Fruit fly (Drosophila melanogaster) whole organism, embryonic: ENCODE data around the gene Pcd.

Experiments used
- Aef1 ChIP-seq: fragments of 200-800 bp; sonication (Bioruptor generic); IDR thresholded peaks from 3 replicates; pipeline ENCODE4 v1.3.6; 2022; ENCODE audit warnings: missing biosample characterization, missing genetic modification characterization
- Atf3 ChIP-seq: fragments of 200-800 bp; sonication (Bioruptor generic); optimal IDR thresholded peaks from 3 replicates; lab custom pipeline; 2016; ENCODE audit warnings: missing biosample characterization, missing genetic modification characterization
- B-H1 ChIP-seq: fragments of 200-800 bp; sonication (Bioruptor generic); IDR thresholded peaks from 3 replicates; pipeline ENCODE4 v1.3.6; 2022; ENCODE audit warnings: missing biosample characterization, missing genetic modification characterization
- B-H2 ChIP-seq: fragments of 200-800 bp; sonication (Bioruptor generic); optimal IDR thresholded peaks from 2 replicates; lab custom pipeline; 2018; ENCODE audit warnings: missing biosample characterization, mild to moderate bottlenecking, missing genetic modification characterization
- C15 ChIP-seq: fragments of 200-800 bp; sonication (Bioruptor generic); IDR thresholded peaks from 3 replicates; pipeline ENCODE4 v1.3.6; 2022; ENCODE audit warnings: missing biosample characterization, missing genetic modification characterization
- CG10431 ChIP-seq: fragments of 200-800 bp; sonication (Bioruptor generic); optimal IDR thresholded peaks from 3 replicates; lab custom pipeline; 2018; ENCODE audit warnings: missing biosample characterization, mild to moderate bottlenecking, missing genetic modification characterization
- CG11560 ChIP-seq: fragments of 200-800 bp; sonication (Bioruptor generic); IDR thresholded peaks from 3 replicates; pipeline ENCODE4 v1.3.6; 2022; ENCODE audit warnings: missing biosample characterization, missing genetic modification characterization
- CG13424 ChIP-seq: fragments of 200-800 bp; sonication (Bioruptor generic); optimal IDR thresholded peaks from 2 replicates; lab custom pipeline; 2019; ENCODE audit warnings: missing biosample characterization, mild to moderate bottlenecking, missing genetic modification characterization, moderate library complexity
- CG15269 ChIP-seq: fragments of 200-800 bp; sonication (Bioruptor generic); optimal IDR thresholded peaks from 2 replicates; lab custom pipeline; 2018; ENCODE audit warnings: missing biosample characterization, mild to moderate bottlenecking, missing genetic modification characterization, moderate library complexity
- CG1529 ChIP-seq: fragments of 200-800 bp; sonication (Bioruptor generic); optimal IDR thresholded peaks from 3 replicates; lab custom pipeline; 2018; ENCODE audit warnings: missing biosample characterization, missing genetic modification characterization
- CG17328 ChIP-seq: fragments of 200-800 bp; sonication (Bioruptor generic); IDR thresholded peaks from 2 replicates; pipeline ENCODE4 v1.3.6; 2022; ENCODE audit warnings: missing biosample characterization, missing genetic modification characterization
- CG2199 ChIP-seq: fragments of 200-800 bp; sonication (Bioruptor generic); IDR thresholded peaks from 3 replicates; pipeline ENCODE4 v1.3.6; 2022; ENCODE audit warnings: missing biosample characterization, missing genetic modification characterization
- CG2678 ChIP-seq: fragments of 200-800 bp; sonication (Bioruptor generic); optimal IDR thresholded peaks from 3 replicates; lab custom pipeline; 2019; ENCODE audit warnings: missing biosample characterization, mild to moderate bottlenecking, missing genetic modification characterization, moderate library complexity
- CG30403 ChIP-seq: fragments of 200-800 bp; sonication (Bioruptor generic); optimal IDR thresholded peaks from 3 replicates; lab custom pipeline; 2016; ENCODE audit warnings: missing biosample characterization, missing genetic modification characterization
- CG31365 ChIP-seq: fragments of 200-800 bp; sonication (Bioruptor generic); optimal IDR thresholded peaks from 2 replicates; lab custom pipeline; 2018; ENCODE audit warnings: missing biosample characterization, mild to moderate bottlenecking, missing genetic modification characterization
- CG6175 ChIP-seq: fragments of 200-800 bp; sonication (Bioruptor generic); IDR thresholded peaks from 3 replicates; pipeline ENCODE4 v1.3.6; 2022; ENCODE audit warnings: missing biosample characterization, missing genetic modification characterization
- CG6272 ChIP-seq: fragments of 200-800 bp; sonication (Bioruptor generic); IDR thresholded peaks from 2 replicates; pipeline ENCODE4 v1.3.6; 2022; ENCODE audit warnings: missing biosample characterization, missing genetic modification characterization
- CG6765 ChIP-seq: fragments of 200-800 bp; sonication (Bioruptor generic); optimal IDR thresholded peaks from 3 replicates; lab custom pipeline; 2017; ENCODE audit warnings: missing biosample characterization, mild to moderate bottlenecking, missing genetic modification characterization
- CG9215 ChIP-seq: fragments of 200-800 bp; sonication (Bioruptor generic); IDR thresholded peaks from 2 replicates; pipeline ENCODE4 v1.3.6; 2022; ENCODE audit warnings: missing biosample characterization, missing genetic modification characterization
- Dek ChIP-seq: fragments of 200-800 bp; sonication (Bioruptor generic); optimal IDR thresholded peaks from 3 replicates; lab custom pipeline; 2019; ENCODE audit warnings: missing biosample characterization, mild to moderate bottlenecking, missing genetic modification characterization, moderate library complexity
- Drgx ChIP-seq: fragments of 200-800 bp; sonication (Bioruptor generic); IDR thresholded peaks from 2 replicates; pipeline ENCODE4 v1.3.6; 2022; ENCODE audit warnings: missing biosample characterization, missing genetic modification characterization
- Gug ChIP-seq: fragments of 200-800 bp; sonication (Bioruptor generic); IDR thresholded peaks from 4 replicates; pipeline ENCODE4 v1.3.6; 2022; ENCODE audit warnings: missing biosample characterization, missing genetic modification characterization
- H15 ChIP-seq: fragments of 200-800 bp; sonication (Bioruptor generic); IDR thresholded peaks from 3 replicates; pipeline ENCODE4 v1.3.6; 2022; ENCODE audit warnings: missing biosample characterization, missing genetic modification characterization
- HLH3B ChIP-seq: fragments of 200-800 bp; sonication (Bioruptor generic); IDR thresholded peaks from 2 replicates; pipeline ENCODE4 v1.3.6; 2022; ENCODE audit warnings: missing biosample characterization, missing genetic modification characterization
- HLH54F ChIP-seq: fragments of 200-800 bp; sonication (Bioruptor generic); optimal IDR thresholded peaks from 3 replicates; lab custom pipeline; 2016; ENCODE audit warnings: missing biosample characterization, missing genetic modification characterization
- Hr39 ChIP-seq: fragments of >200 bp; optimal IDR thresholded peaks from 2 replicates; lab custom pipeline; 2017
- Lpt ChIP-seq: fragments of >200 bp; optimal IDR thresholded peaks from 2 replicates; lab custom pipeline; 2018; ENCODE audit warnings: missing biosample characterization, missing genetic modification characterization
- Poxn ChIP-seq: fragments of 200-800 bp; sonication (Bioruptor generic); IDR thresholded peaks from 2 replicates; pipeline ENCODE4 v1.3.6; 2022; ENCODE audit warnings: missing biosample characterization, missing genetic modification characterization
- Rfx ChIP-seq: fragments of 200-800 bp; sonication (Bioruptor generic); IDR thresholded peaks from 2 replicates; pipeline ENCODE4 v1.3.6; 2022; ENCODE audit warnings: missing biosample characterization, missing genetic modification characterization
- Stat92E ChIP-seq, 3 experiments: fragments of >200 bp in 2 of 3; fragments of 200-800 bp in 1 of 3; sonication (Bioruptor generic) in 1 of 3; optimal IDR thresholded peaks; 2 replicates each; lab custom pipeline; 2017 to 2019; ENCODE audit warnings: missing biosample characterization in 3 of 3, missing genetic modification characterization in 3 of 3, mild to moderate bottlenecking in 1 of 3, moderate library complexity in 1 of 3
- ase ChIP-seq: fragments of 200-800 bp; sonication (Bioruptor generic); IDR thresholded peaks from 3 replicates; pipeline ENCODE4 v1.3.6; 2022; ENCODE audit warnings: missing biosample characterization, missing genetic modification characterization
- chm ChIP-seq: fragments of 200-800 bp; sonication (Bioruptor generic); IDR thresholded peaks from 2 replicates; pipeline ENCODE4 v1.3.6; 2022; ENCODE audit warnings: missing biosample characterization, missing genetic modification characterization
- dati ChIP-seq: fragments of 200-800 bp; sonication (Bioruptor generic); IDR thresholded peaks from 2 replicates; pipeline ENCODE4 v1.3.6; 2022; ENCODE audit warnings: missing biosample characterization, missing genetic modification characterization
- dysf ChIP-seq: fragments of 200-800 bp; sonication (Bioruptor generic); IDR thresholded peaks from 3 replicates; pipeline ENCODE4 v1.3.6; 2022; ENCODE audit warnings: missing biosample characterization, missing genetic modification characterization
- ems ChIP-seq: fragments of 200-800 bp; sonication (Bioruptor generic); optimal IDR thresholded peaks from 3 replicates; lab custom pipeline; 2016; ENCODE audit warnings: missing biosample characterization, missing genetic modification characterization
- fd64A ChIP-seq: fragments of 200-800 bp; sonication (Bioruptor generic); optimal IDR thresholded peaks from 3 replicates; lab custom pipeline; 2018; ENCODE audit warnings: missing biosample characterization, mild to moderate bottlenecking, missing genetic modification characterization
- gcm2 ChIP-seq: fragments of 200-800 bp; sonication (Bioruptor generic); optimal IDR thresholded peaks from 2 replicates; lab custom pipeline; 2016; ENCODE audit warnings: missing biosample characterization, missing genetic modification characterization
- h ChIP-seq: fragments of >200 bp; optimal IDR thresholded peaks from 2 replicates; lab custom pipeline; 2017
- hkb ChIP-seq, 2 experiments: fragments of 200-800 bp in 1 of 2; fragments of >200 bp in 1 of 2; sonication (Bioruptor generic) in 1 of 2; IDR thresholded peaks in 1 of 2; optimal IDR thresholded peaks in 1 of 2; 2 replicates each; pipeline versions ENCODE4 v1.3.6 to Lab custom; 2017 to 2022; ENCODE audit warnings: missing biosample characterization in 1 of 2, missing genetic modification characterization in 1 of 2
- insv ChIP-seq, 2 experiments: fragments of 200-800 bp; sonication (Bioruptor generic); optimal IDR thresholded peaks; 3 replicates each; lab custom pipeline; 2016 to 2018; ENCODE audit warnings: missing biosample characterization in 2 of 2, missing genetic modification characterization in 2 of 2
- kah ChIP-seq: fragments of 200-800 bp; sonication (Bioruptor generic); optimal IDR thresholded peaks from 2 replicates; lab custom pipeline; 2018; ENCODE audit warnings: missing biosample characterization, mild to moderate bottlenecking, missing genetic modification characterization
- pan ChIP-seq, 4 experiments: fragments of >200 bp in 3 of 4; fragments of 200-800 bp in 1 of 4; sonication (Bioruptor generic) in 1 of 4; optimal IDR thresholded peaks in 3 of 4; IDR thresholded peaks in 1 of 4; 2 replicates each; pipeline versions ENCODE4 v1.3.6 to Lab custom; 2017 to 2022; ENCODE audit warnings: missing biosample characterization in 2 of 4, missing genetic modification characterization in 2 of 4, mixed read lengths in 1 of 4
- row ChIP-seq: fragments of 200-800 bp; sonication (Bioruptor generic); IDR thresholded peaks from 3 replicates; pipeline ENCODE4 v1.3.6; 2022; ENCODE audit warnings: missing biosample characterization, missing genetic modification characterization
- sim ChIP-seq: fragments of 200-800 bp; sonication (Bioruptor generic); IDR thresholded peaks from 2 replicates; pipeline ENCODE4 v1.3.6; 2022; ENCODE audit warnings: missing biosample characterization, missing genetic modification characterization
- stc ChIP-seq: fragments of 200-800 bp; sonication (Bioruptor generic); IDR thresholded peaks from 2 replicates; pipeline ENCODE4 v1.3.6; 2022; ENCODE audit warnings: missing biosample characterization, missing genetic modification characterization
- tgo ChIP-seq: fragments of 200-800 bp; sonication (Bioruptor generic); IDR thresholded peaks from 3 replicates; pipeline ENCODE4 v1.3.6; 2022; ENCODE audit warnings: missing biosample characterization, missing genetic modification characterization
- tin ChIP-seq: fragments of 200-800 bp; sonication (Bioruptor generic); optimal IDR thresholded peaks from 3 replicates; lab custom pipeline; 2016; ENCODE audit warnings: missing biosample characterization, missing genetic modification characterization
- trem ChIP-seq: fragments of 200-800 bp; optimal IDR thresholded peaks from 3 replicates; lab custom pipeline; 2019; ENCODE audit warnings: missing biosample characterization, mild to moderate bottlenecking, missing genetic modification characterization, moderate library complexity
- tx ChIP-seq: fragments of 200-800 bp; sonication (Bioruptor generic); optimal IDR thresholded peaks from 2 replicates; lab custom pipeline; 2016; ENCODE audit warnings: missing biosample characterization, missing genetic modification characterization
- vvl ChIP-seq: fragments of 200-800 bp; sonication (Bioruptor generic); IDR thresholded peaks from 2 replicates; pipeline ENCODE4 v1.3.6; 2022; ENCODE audit warnings: missing biosample characterization, missing genetic modification characterization
- yki ChIP-seq: fragments of >200 bp; optimal IDR thresholded peaks from 3 replicates; lab custom pipeline; 2018
- zfh1 ChIP-seq: fragments of 200-800 bp; sonication (Bioruptor generic); IDR thresholded peaks from 3 replicates; pipeline ENCODE4 v1.3.6; 2022; ENCODE audit warnings: missing biosample characterization, missing genetic modification characterization

Gene Pcd

dm6 chr3R:29755248-29755647, 32.3 kb downstream of the Pcd start (continued):
- TF ChIP-seq CG17328 (GFP tag; lab: Robert Waterston, UW) (0 out of 2 replicates have a peak, but pooled peaks have one; percentile 18), Dek (no peak), CG6175 (no peak), HLH54F (GFP tag; lab: Kevin White, UChicago) (no peak), tx (GFP tag; lab: Kevin White, UChicago) (no peak), Hr39 (lab: Kevin White, UChicago) (no peak), CG10431 (GFP tag; lab: Kevin White, UChicago) (no peak), ems (peak; percentile 3), zfh1 (GFP tag; lab: Robert Waterston, UW) (peak; percentile 59; the same call in 2 of the 3 replicates), row (GFP tag; lab: Robert Waterston, UW) (peak; percentile 45), Atf3 (GFP tag; lab: Kevin White, UChicago) (no peak), C15 (GFP tag; lab: Robert Waterston, UW) (no peak), hkb (optimal IDR thresholded peaks at IDR 0.05; lab: Kevin White, UChicago) (no peak), hkb (GFP tag; IDR thresholded peaks at IDR 0.05; lab: Robert Waterston, UW) (0 out of 2 replicates have a peak, but pooled peaks have one; percentile 14), tgo (GFP tag; lab: Robert Waterston, UW) (peak; percentile 44; the same call in 2 of the 3 replicates), trem (tag; lab: Kevin White, UChicago) (no peak), kah (GFP tag; lab: Kevin White, UChicago) (no peak), CG31365 (tag; lab: Kevin White, UChicago) (no peak), pan (optimal IDR thresholded peaks at IDR 0.05; lab: Kevin White, UChicago) (no peak), pan (GFP tag; optimal IDR thresholded peaks at IDR 0.05 in 1 of 2, IDR thresholded peaks at IDR 0.05 in 1 of 2) (peak in 1 of 2 experiments; percentile 59), yki (no peak), H15 (peak; percentile 53; the same call in 1 of the 3 replicates), Gug (peak; percentile 29; the same call in 1 of the 4 replicates), B-H1 (GFP tag; lab: Robert Waterston, UW) (no peak), insv (GFP tag; optimal IDR thresholded peaks at IDR 0.05; lab: Kevin White, UChicago) (no peak), CG6765 (GFP tag; lab: Kevin White, UChicago) (no peak), CG11560 (tag; lab: Robert Waterston, UW) (0 out of 3 replicates have a peak, but pooled peaks have one; percentile 35), Rfx (GFP tag; lab: Robert Waterston, UW) (peak; percentile 48; the same call in 1 of the 2 replicates), ase (GFP tag; lab: Robert Waterston, UW) (peak; percentile 61; the same call in 2 of the 3 replicates), fd64A (no peak), CG6272 (peak; percentile 43; the same call in 1 of the 2 replicates), CG1529 (GFP tag; lab: Kevin White, UChicago) (no peak), chm (GFP tag; lab: Robert Waterston, UW) (0 out of 2 replicates have a peak, but pooled peaks have one; percentile 22), CG30403 (GFP tag; lab: Kevin White, UChicago) (peak; percentile 12), Lpt (GFP tag; lab: Kevin White, UChicago) (no peak), gcm2 (GFP tag; lab: Kevin White, UChicago) (no peak), sim (no peak), CG2678 (tag; lab: Kevin White, UChicago) (no peak), vvl (GFP tag; lab: Robert Waterston, UW) (peak; percentile 63), dysf (GFP tag; lab: Robert Waterston, UW) (0 out of 3 replicates have a peak, but pooled peaks have one; percentile 42), CG9215 (no peak), Aef1 (GFP tag; lab: Robert Waterston, UW) (no peak), B-H2 (no peak), stc (GFP tag; lab: Robert Waterston, UW) (0 out of 2 replicates have a peak, but pooled peaks have one; percentile 27), CG2199 (GFP tag; lab: Robert Waterston, UW) (no peak), h (no peak), CG15269 (tag; lab: Kevin White, UChicago) (no peak), Poxn (GFP tag; lab: Robert Waterston, UW) (no peak), dati (GFP tag; lab: Robert Waterston, UW) (no peak), CG13424 (tag; lab: Kevin White, UChicago) (peak; percentile 30), Stat92E (GFP tag; optimal IDR thresholded peaks at IDR 0.05; lab: Kevin White, UChicago) (no peak), tin (GFP tag; lab: Kevin White, UChicago) (peak; percentile 23), HLH3B (GFP tag; lab: Robert Waterston, UW) (peak; percentile 45; the same call in 1 of the 2 replicates), Drgx (peak; percentile 87)
